Worm (Caenorhabditis elegans): ENCODE measurements around the gene egl-45.

DNA sequence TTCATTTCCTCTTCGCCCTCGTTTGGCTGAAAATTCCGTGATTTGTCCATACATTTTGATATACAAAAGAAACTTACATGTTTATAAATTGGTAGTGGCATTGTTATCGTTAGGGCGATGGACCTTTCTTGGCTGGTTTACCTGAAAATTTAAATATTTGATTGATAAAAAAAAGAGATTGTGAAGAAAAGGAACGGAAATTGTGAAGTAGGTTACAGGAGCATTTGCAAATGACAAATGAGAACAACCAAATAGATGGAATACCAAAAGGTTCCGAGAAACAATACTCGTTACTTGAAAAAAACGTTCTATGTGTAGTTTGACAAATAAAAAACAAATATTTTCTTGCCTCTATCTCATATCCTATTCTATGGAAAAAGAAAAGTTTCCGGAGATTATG is 15.1 kb upstream of the egl-45 start, which contains the start of gene ZK652.8:
- TF ChIP-seq blmp-1 (tag; optimal IDR thresholded peaks at IDR 0.05) (no peak), lin-13 (tag; optimal IDR thresholded peaks at IDR 0.05) (no peak), nhr-237 (tag; optimal IDR thresholded peaks at IDR 0.05) (no peak), mab-5 (tag; optimal IDR thresholded peaks at IDR 0.05) (no peak), unc-62 (GFP tag; optimal IDR thresholded peaks at IDR 0.05) (no peak), ham-2 (GFP tag; optimal IDR thresholded peaks at IDR 0.05) (no peak), lsy-2 (tag; optimal IDR thresholded peaks at IDR 0.05) (no peak), ztf-11 (tag; optimal IDR thresholded peaks at IDR 0.05) (no peak), ceh-83 (GFP tag; optimal IDR thresholded peaks at IDR 0.05) (no peak), nhr-76 (tag; optimal IDR thresholded peaks at IDR 0.05) (no peak), nhr-12 (tag; optimal IDR thresholded peaks at IDR 0.05) (no peak), M03D4.4 (tag; optimal IDR thresholded peaks at IDR 0.05) (no peak)
